Worm (Caenorhabditis elegans) whole organism, L2 larva: ENCODE measurements around the gene C54D10.4.
"Not testable (repeated sequence)": the region's sequence is repeated elsewhere in the genome, so short reads cannot be mapped to it uniquely, and the experiment has no call there.

Experiments
- R02D3.7 ChIP-seq: fragments of 150-350 bp; optimal IDR thresholded peaks from 2 replicates; lab custom pipeline; 2014; ENCODE audit warnings: missing biosample characterization, missing genetic modification characterization
- ZK546.5 ChIP-seq: sonication (generic microtip); optimal IDR thresholded peaks from 2 replicates; lab custom pipeline; 2017; ENCODE audit warnings: missing biosample characterization, missing genetic modification characterization
- blmp-1 ChIP-seq: sonication (generic microtip); optimal IDR thresholded peaks from 2 replicates; lab custom pipeline; 2017; ENCODE audit warnings: missing genetic modification characterization, mild to moderate bottlenecking, missing compliant biosample characterization, antibody characterized with exemption, moderate library complexity; ENCODE audit not compliant: insufficient read depth
- ceh-16 ChIP-seq: fragments of 150-350 bp; optimal IDR thresholded peaks from 2 replicates; lab custom pipeline; 2014; ENCODE audit warnings: missing biosample characterization, missing genetic modification characterization
- ceh-82 ChIP-seq: fragments of 150-350 bp; optimal IDR thresholded peaks from 2 replicates; lab custom pipeline; 2014; ENCODE audit warnings: missing biosample characterization, missing genetic modification characterization
- crh-2 ChIP-seq: sonication (generic microtip); optimal IDR thresholded peaks from 2 replicates; lab custom pipeline; 2017; ENCODE audit warnings: missing biosample characterization, missing genetic modification characterization
- elt-3 ChIP-seq: sonication (generic microtip); optimal IDR thresholded peaks from 2 replicates; lab custom pipeline; 2017; ENCODE audit warnings: missing biosample characterization, missing genetic modification characterization
- fos-1 ChIP-seq: fragments of 150-350 bp; optimal IDR thresholded peaks from 2 replicates; lab custom pipeline; 2014; ENCODE audit warnings: missing biosample characterization, missing genetic modification characterization
- gmeb-1 ChIP-seq: fragments of 150-350 bp; optimal IDR thresholded peaks from 2 replicates; lab custom pipeline; 2014; ENCODE audit warnings: missing biosample characterization, missing genetic modification characterization
- lsy-2 ChIP-seq, 2 experiments: fragments of 150-350 bp in 1 of 2; sonication (generic microtip) in 1 of 2; optimal IDR thresholded peaks; 2 replicates each; lab custom pipeline; 2014 to 2017; ENCODE audit warnings: missing biosample characterization in 2 of 2, missing genetic modification characterization in 2 of 2
- mab-5 ChIP-seq: fragments of 150-350 bp; optimal IDR thresholded peaks from 2 replicates; lab custom pipeline; 2014; ENCODE audit warnings: missing biosample characterization, missing genetic modification characterization
- mbf-1 ChIP-seq: sonication (generic microtip); optimal IDR thresholded peaks from 2 replicates; lab custom pipeline; 2017; ENCODE audit warnings: missing biosample characterization, missing genetic modification characterization
- mdl-1 ChIP-seq, 2 experiments: fragments of 150-350 bp in 1 of 2; sonication (generic microtip) in 1 of 2; optimal IDR thresholded peaks; 2 replicates each; lab custom pipeline; 2017; ENCODE audit warnings: missing biosample characterization in 2 of 2, missing genetic modification characterization in 2 of 2
- nhr-11 ChIP-seq: fragments of 150-350 bp; optimal IDR thresholded peaks from 2 replicates; lab custom pipeline; 2014; ENCODE audit warnings: missing biosample characterization, missing genetic modification characterization
- nhr-12 ChIP-seq: fragments of 150-350 bp; optimal IDR thresholded peaks from 2 replicates; lab custom pipeline; 2014; ENCODE audit warnings: missing biosample characterization, missing genetic modification characterization
- nhr-129 ChIP-seq: fragments of 150-350 bp; optimal IDR thresholded peaks from 2 replicates; lab custom pipeline; 2014; ENCODE audit warnings: missing biosample characterization, missing genetic modification characterization
- nhr-21 ChIP-seq: fragments of 150-350 bp; optimal IDR thresholded peaks from 2 replicates; lab custom pipeline; 2014; ENCODE audit warnings: missing biosample characterization, missing genetic modification characterization
- nhr-23 ChIP-seq: fragments of 150-350 bp; optimal IDR thresholded peaks from 2 replicates; lab custom pipeline; 2014; ENCODE audit warnings: missing biosample characterization, missing genetic modification reagents, missing genetic modification characterization
- nhr-25 ChIP-seq: fragments of 150-350 bp; sonication (generic microtip); optimal IDR thresholded peaks from 3 replicates; lab custom pipeline; 2014; ENCODE audit warnings: missing biosample characterization, missing genetic modification characterization
- nhr-77 ChIP-seq: fragments of 150-350 bp; optimal IDR thresholded peaks from 2 replicates; lab custom pipeline; 2014; ENCODE audit warnings: missing biosample characterization, missing genetic modification characterization
- peb-1 ChIP-seq: fragments of 150-350 bp; optimal IDR thresholded peaks from 2 replicates; lab custom pipeline; 2014; ENCODE audit warnings: missing biosample characterization, missing genetic modification characterization
- sem-4 ChIP-seq: fragments of 150-350 bp; optimal IDR thresholded peaks from 2 replicates; lab custom pipeline; 2014; ENCODE audit warnings: missing biosample characterization, missing genetic modification reagents, missing genetic modification characterization
- skn-1 ChIP-seq: sonication (generic microtip); optimal IDR thresholded peaks from 2 replicates; lab custom pipeline; 2017; ENCODE audit warnings: missing biosample characterization, missing genetic modification characterization
- sma-3 ChIP-seq: sonication (generic microtip); optimal IDR thresholded peaks from 2 replicates; lab custom pipeline; 2016; ENCODE audit warnings: missing genetic modification reagents, missing genetic modification characterization, missing compliant biosample characterization
- sma-9 ChIP-seq, 2 experiments: fragments of 150-350 bp in 1 of 2; sonication (generic microtip) in 1 of 2; optimal IDR thresholded peaks; 2 replicates each; lab custom pipeline; 2014 to 2016; ENCODE audit warnings: missing genetic modification characterization in 2 of 2, mild to moderate bottlenecking in 1 of 2, missing biosample characterization in 1 of 2, missing compliant biosample characterization in 1 of 2, missing genetic modification reagents in 1 of 2, moderate library complexity in 1 of 2
- snpc-4 ChIP-seq: fragments of 150-350 bp; optimal IDR thresholded peaks from 2 replicates; lab custom pipeline; 2014; ENCODE audit warnings: missing biosample characterization, missing genetic modification characterization
- unc-39 ChIP-seq: fragments of 150-350 bp; optimal IDR thresholded peaks from 2 replicates; lab custom pipeline; 2014; ENCODE audit warnings: missing biosample characterization, missing genetic modification characterization
- unc-55 ChIP-seq: fragments of 150-350 bp; sonication (generic microtip); optimal IDR thresholded peaks from 3 replicates; lab custom pipeline; 2014; ENCODE audit warnings: missing biosample characterization, missing genetic modification reagents, missing genetic modification characterization
- unc-62 ChIP-seq: fragments of 150-350 bp; optimal IDR thresholded peaks from 2 replicates; lab custom pipeline; 2014; ENCODE audit warnings: missing biosample characterization, missing genetic modification reagents, missing genetic modification characterization
- zag-1 ChIP-seq: fragments of 150-350 bp; optimal IDR thresholded peaks from 2 replicates; lab custom pipeline; 2014; ENCODE audit warnings: missing biosample characterization, missing genetic modification characterization
- ztf-4 ChIP-seq: fragments of 150-350 bp; optimal IDR thresholded peaks from 2 replicates; lab custom pipeline; 2014; ENCODE audit warnings: missing biosample characterization, missing genetic modification characterization

The C54D10.4 gene

DNA sequence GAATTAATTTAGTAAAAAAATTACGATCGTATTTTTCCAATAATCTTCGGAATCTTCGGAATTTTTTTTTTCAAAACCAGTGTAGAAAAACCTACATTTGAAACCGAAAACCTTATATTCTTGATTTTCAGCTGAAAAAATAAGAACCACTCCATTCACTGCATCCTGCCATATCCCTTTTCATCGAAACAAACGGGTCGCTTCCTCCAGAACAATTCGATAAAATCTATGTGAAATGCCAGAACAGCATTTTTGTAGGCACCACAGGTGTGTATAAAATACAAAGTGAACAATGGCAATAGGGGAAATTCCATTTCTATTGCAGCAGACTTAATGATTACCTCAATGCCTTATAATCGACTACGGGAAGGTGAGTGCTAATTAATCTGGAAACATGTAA is 43.5 kb downstream of the C54D10.4 start, which contains the start of gene K01D12.1:
K01D12.1 (plus strand) TSS at position 301 of the 400 bp plus-strand sequence.
- TF ChIP-seq nhr-23 (tag; lab: Kevin White, UChicago), result no peak
- no peak for TF ChIP-seq ztf-4 (tag; lab: Kevin White, UChicago)
- TF ChIP-seq sma-9 (GFP tag; optimal IDR thresholded peaks at IDR 0.05; lab: Kevin White, UChicago), result no peak
- TF ChIP-seq sma-9 (tag; optimal IDR thresholded peaks at IDR 0.05; lab: Kevin White, UChicago), result no peak
- no peak for TF ChIP-seq nhr-129
- TF ChIP-seq, all 48 proteins: peak for 0

DNA sequence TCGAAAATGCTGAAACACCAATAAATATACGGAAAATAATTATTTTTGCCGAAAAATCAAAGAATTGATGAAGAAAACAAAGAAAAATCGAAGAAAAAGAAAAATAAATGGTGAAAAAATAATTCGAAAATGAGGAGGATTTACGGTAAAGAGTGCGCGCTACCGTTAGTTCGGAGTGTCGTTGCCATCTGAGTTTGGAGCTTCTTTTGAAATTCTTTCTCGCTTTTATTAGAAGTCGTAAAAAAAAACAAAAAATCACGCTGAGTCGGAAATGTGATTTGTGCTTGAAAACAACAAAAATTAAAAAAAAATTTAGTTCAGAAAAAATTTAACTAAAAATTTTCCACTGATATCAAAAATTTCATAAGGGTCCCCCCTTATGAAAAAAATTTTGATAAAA is 46.5 kb downstream of the C54D10.4 start, which contains the start of gene F23H12.10:
F23H12.10 (minus strand) TSS at position 12 of the 400 bp plus-strand sequence.
- not testable (repeated sequence) for TF ChIP-seq nhr-129; ztf-4 (tag; lab: Kevin White, UChicago); mab-5 (tag; lab: Kevin White, UChicago)

DNA sequence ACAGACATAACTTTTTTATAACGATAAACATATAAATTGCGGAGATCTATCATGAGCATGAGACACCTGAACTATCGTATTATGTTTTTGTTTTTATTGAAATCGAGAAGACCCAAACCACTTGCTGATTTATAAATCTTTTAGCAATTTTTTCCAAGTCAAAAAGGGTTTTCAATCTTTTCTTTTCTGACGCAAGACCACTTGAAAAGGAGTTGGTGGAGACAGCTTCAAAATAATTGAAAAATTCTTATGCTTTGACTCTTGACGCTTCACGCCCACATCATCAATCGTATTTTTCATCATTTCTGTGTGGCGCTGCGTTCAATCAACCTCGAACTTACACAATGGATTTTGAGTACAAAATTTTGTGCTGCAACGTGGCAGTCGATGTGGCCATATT is 49.4 kb downstream of the C54D10.4 start, which contains the start of gene F23H12.7:
F23H12.7 (plus strand) TSS at position 301 of the 400 bp plus-strand sequence.
- TF ChIP-seq zag-1 (tag; lab: Kevin White, UChicago) (no peak), crh-2 (tag; lab: Kevin White, UChicago) (no peak), mdl-1 (tag; optimal IDR thresholded peaks at IDR 0.05; lab: Kevin White, UChicago) (no peak), R02D3.7 (tag; lab: Kevin White, UChicago) (no peak), skn-1 (tag; lab: Kevin White, UChicago) (no peak), unc-62 (GFP tag; lab: Kevin White, UChicago) (no peak), sma-9 (GFP tag; optimal IDR thresholded peaks at IDR 0.05; lab: Kevin White, UChicago) (no peak), sma-9 (tag; optimal IDR thresholded peaks at IDR 0.05; lab: Kevin White, UChicago) (no peak), ztf-4 (tag; lab: Kevin White, UChicago) (no peak), mbf-1 (tag; lab: Kevin White, UChicago) (no peak), elt-3 (tag; lab: Kevin White, UChicago) (no peak), ZK546.5 (tag; lab: Kevin White, UChicago) (no peak), unc-55 (GFP tag; lab: Kevin White, UChicago) (no peak), unc-39 (no peak), ceh-16 (tag; lab: Kevin White, UChicago) (no peak), nhr-12 (tag; lab: Kevin White, UChicago) (no peak), blmp-1 (tag; lab: Kevin White, UChicago) (no peak), sem-4 (tag; lab: Kevin White, UChicago) (no peak), ceh-82 (no peak), snpc-4 (no peak)

DNA sequence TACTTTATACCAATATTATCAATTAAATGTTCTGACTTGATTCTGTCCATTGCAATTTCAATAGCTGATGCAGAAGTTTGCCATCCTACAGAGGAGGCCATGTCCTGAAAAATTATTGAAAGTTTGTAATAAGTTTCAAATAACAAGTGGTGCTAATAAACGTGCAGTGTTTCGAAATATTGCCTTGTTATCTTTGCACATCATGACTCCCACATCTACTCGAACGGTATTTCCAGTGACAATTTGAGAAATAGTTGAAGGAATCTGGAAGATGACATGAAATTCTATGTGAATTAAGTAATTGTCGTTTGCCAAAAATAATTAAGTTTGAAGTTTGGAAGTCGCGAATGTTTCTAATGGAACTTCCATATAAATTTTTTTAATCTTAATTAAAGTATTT is 51.3 kb downstream of the C54D10.4 start, which contains the start of gene gcy-13:
gcy-13 (minus strand) TSS at position 101 of the 400 bp plus-strand sequence.
- TF ChIP-seq sma-3 (GFP tag; lab: Kevin White, UChicago) (no peak), nhr-25 (tag; lab: Kevin White, UChicago) (no peak), nhr-77 (no peak), mdl-1 (tag; optimal IDR thresholded peaks at IDR 0.05; lab: Kevin White, UChicago) (no peak), nhr-11 (tag; lab: Kevin White, UChicago) (no peak), zag-1 (tag; lab: Kevin White, UChicago) (no peak), ZK546.5 (tag; lab: Kevin White, UChicago) (no peak), lsy-2 (tag; optimal IDR thresholded peaks at IDR 0.05; lab: Kevin White, UChicago) (no peak), gmeb-1 (tag; lab: Kevin White, UChicago) (no peak), peb-1 (tag; lab: Kevin White, UChicago) (no peak), nhr-21 (tag; lab: Kevin White, UChicago) (no peak), fos-1 (tag; lab: Kevin White, UChicago) (no peak)
